Worm (Caenorhabditis elegans): ENCODE measurements around the gene B0303.7.

B0303.7 gene

ce11 chrIII:8658367-8658761 is 35.1 kb upstream of the B0303.7 start (continued):
- TF ChIP-seq nhr-84 (tag; optimal IDR thresholded peaks at IDR 0.05) (peak; percentile 80), sptf-1 (tag; optimal IDR thresholded peaks at IDR 0.05) (no peak), nhr-76 (tag; optimal IDR thresholded peaks at IDR 0.05) (no peak), unc-86 (tag; optimal IDR thresholded peaks at IDR 0.05) (no peak), unc-98 (GFP tag; IDR thresholded peaks at IDR 0.05) (peak; percentile 44), C34B4.2 (tag; optimal IDR thresholded peaks at IDR 0.05) (peak; percentile 85), unc-62 (GFP tag; optimal IDR thresholded peaks at IDR 0.05) (no peak)

- no peak for TF ChIP-seq C34B4.2 (tag; optimal IDR thresholded peaks at IDR 0.05)
- TF ChIP-seq efl-1 (optimal IDR thresholded peaks at IDR 0.05), result peak in 1 of 2 experiments; percentile 17
- no peak for TF ChIP-seq efl-1 (GFP tag; optimal IDR thresholded peaks at IDR 0.05 in 1 of 2)
- TF ChIP-seq snpc-4 (tag; optimal IDR thresholded peaks at IDR 0.05), result no peak
- TF ChIP-seq lin-14 (GFP tag; optimal IDR thresholded peaks at IDR 0.05), result peak; percentile 45
- peak; percentile 1 for TF ChIP-seq mep-1 (tag; optimal IDR thresholded peaks at IDR 0.05)
- TF ChIP-seq lsy-2 (tag; optimal IDR thresholded peaks at IDR 0.05), result peak in 1 of 2 experiments; percentile 3
- TF ChIP-seq alr-1 (tag; optimal IDR thresholded peaks at IDR 0.05; ENCODE audit: borderline replicate concordance), result no peak
- TF ChIP-seq blmp-1 (tag; optimal IDR thresholded peaks at IDR 0.05), result peak; percentile 59
- no peak for TF ChIP-seq nhr-77 (tag; optimal IDR thresholded peaks at IDR 0.05)
- no peak for TF ChIP-seq ceh-82 (tag; optimal IDR thresholded peaks at IDR 0.05)
- peak; percentile 28 for TF ChIP-seq snu-23 (GFP tag; optimal IDR thresholded peaks at IDR 0.05)
- no peak for TF ChIP-seq lin-15B (tag; optimal IDR thresholded peaks at IDR 0.05)
- no peak for TF ChIP-seq nhr-90 (tag; optimal IDR thresholded peaks at IDR 0.05; ENCODE audit: poor library complexity)
- no peak for TF ChIP-seq mab-9 (GFP tag; IDR thresholded peaks at IDR 0.05)
- no peak for TF ChIP-seq unc-30 (tag; optimal IDR thresholded peaks at IDR 0.05)
- no peak for TF ChIP-seq fkh-8 (tag; optimal IDR thresholded peaks at IDR 0.05)
- no peak for TF ChIP-seq egl-27 (tag; optimal IDR thresholded peaks at IDR 0.05)
- no peak for TF ChIP-seq aha-1 (tag; optimal IDR thresholded peaks at IDR 0.05)
- peak; percentile 1 for TF ChIP-seq nhr-71 (tag; optimal IDR thresholded peaks at IDR 0.05)
- TF ChIP-seq grh-1 (GFP tag; IDR thresholded peaks at IDR 0.05), result no peak
- no peak for TF ChIP-seq lin-13 (GFP tag; optimal IDR thresholded peaks at IDR 0.05)
- TF ChIP-seq lir-3 (tag; optimal IDR thresholded peaks at IDR 0.05; ENCODE audit: poor library complexity), result no peak
- no peak for TF ChIP-seq nhr-47 (tag; optimal IDR thresholded peaks at IDR 0.05)
- TF ChIP-seq hlh-4 (tag; optimal IDR thresholded peaks at IDR 0.05), result no peak
- TF ChIP-seq ceh-8 (GFP tag; optimal IDR thresholded peaks at IDR 0.05), result no peak
- no peak for TF ChIP-seq mdl-1 (tag; optimal IDR thresholded peaks at IDR 0.05)
- TF ChIP-seq ceh-88 (GFP tag; IDR thresholded peaks at IDR 0.05), result no peak
- peak; percentile 60 for TF ChIP-seq nhr-85 (tag)
- no peak for TF ChIP-seq mef-2 (tag; optimal IDR thresholded peaks at IDR 0.05)
- no peak for TF ChIP-seq nhr-20 (tag; optimal IDR thresholded peaks at IDR 0.05)
- TF ChIP-seq egl-13 (tag; optimal IDR thresholded peaks at IDR 0.05), result no peak
Measured at ce11 chrIII:8663143-8663542, 30.3 kb upstream of the B0303.7 start.

- TF ChIP-seq elt-2 (tag; optimal IDR thresholded peaks at IDR 0.05) (no peak), nhr-71 (tag; optimal IDR thresholded peaks at IDR 0.05) (peak; percentile 54), nhr-47 (tag; optimal IDR thresholded peaks at IDR 0.05) (peak; percentile 27), fkh-8 (tag; optimal IDR thresholded peaks at IDR 0.05) (peak; percentile 70), irx-1 (tag; optimal IDR thresholded peaks at IDR 0.05) (peak; percentile 13), xbp-1 (tag; optimal IDR thresholded peaks at IDR 0.05) (no peak), dsc-1 (tag; optimal IDR thresholded peaks at IDR 0.05) (peak; percentile 14), lin-14 (GFP tag; optimal IDR thresholded peaks at IDR 0.05) (peak; percentile 46), fkh-10 (GFP tag; optimal IDR thresholded peaks at IDR 0.05) (no peak), lir-3 (tag; optimal IDR thresholded peaks at IDR 0.05; ENCODE audit: poor library complexity) (peak; percentile 18), sox-4 (tag; optimal IDR thresholded peaks at IDR 0.05) (peak; percentile 55), hlh-4 (tag; optimal IDR thresholded peaks at IDR 0.05) (peak; percentile 8)
Measured at ce11 chrIII:8664897-8665388, 28.5 kb upstream of the B0303.7 start, which contains the start of gene F22B7.1. TSS of gene F22B7.1 (plus strand) at chrIII:8665338.
